Worm (Caenorhabditis elegans) whole organism, mixed stage, embryonic: ENCODE measurements around the gene nlp-70.

ENCODE experiments used
- bed-3 ChIP-seq: fragments of 200-800 bp; sonication (Bioruptor generic); optimal IDR thresholded peaks from 3 replicates; lab custom pipeline; 2018; ENCODE audit warnings: mild to moderate bottlenecking, missing genetic modification characterization, moderate library complexity, missing compliant biosample characterization
- nhr-237 ChIP-seq: fragments of 150-350 bp; optimal IDR thresholded peaks from 2 replicates; lab custom pipeline; 2014; ENCODE audit warnings: missing biosample characterization, missing genetic modification characterization
- nhr-28 ChIP-seq: fragments of 150-350 bp; optimal IDR thresholded peaks from 2 replicates; lab custom pipeline; 2014; ENCODE audit warnings: missing biosample characterization, missing genetic modification characterization
- sptf-1 ChIP-seq: sonication (generic microtip); optimal IDR thresholded peaks from 2 replicates; lab custom pipeline; 2017; ENCODE audit warnings: mild to moderate bottlenecking, missing genetic modification characterization, moderate library complexity, missing compliant biosample characterization

ce11 chrV:234572-234971, 38.2 kb downstream of the nlp-70 start, which contains the start of gene kin-33:
- no peak for TF ChIP-seq nhr-237 (tag; lab: Kevin White, UChicago)
- TF ChIP-seq bed-3 (GFP tag; lab: Kevin White, UChicago), result no peak
- no peak for TF ChIP-seq sptf-1 (tag; lab: Kevin White, UChicago)
- TF ChIP-seq nhr-28 (tag; lab: Kevin White, UChicago), result no peak
